Fruit fly (Drosophila melanogaster) whole organism, pupa: Measurements from ENCODE around the gene Cyp313a5.

Experiments
- CG10348 ChIP-seq: fragments of 200-800 bp; sonication (Bioruptor generic); IDR thresholded peaks from 2 replicates; pipeline ENCODE4 v1.3.6; 2022; ENCODE audit warnings: missing biosample characterization, missing genetic modification characterization
- CG12605 ChIP-seq: fragments of 200-800 bp; sonication (Bioruptor generic); IDR thresholded peaks from 2 replicates; pipeline ENCODE4 v1.3.6; 2022; ENCODE audit warnings: missing biosample characterization, missing genetic modification characterization
- CG13204 ChIP-seq: fragments of 200-800 bp; sonication (Bioruptor generic); optimal IDR thresholded peaks from 2 replicates; lab custom pipeline; 2018; ENCODE audit warnings: missing biosample characterization, mild to moderate bottlenecking, missing genetic modification characterization, moderate library complexity
- CG14655 ChIP-seq: fragments of 200-800 bp; sonication (Bioruptor generic); optimal IDR thresholded peaks from 3 replicates; lab custom pipeline; 2017; ENCODE audit warnings: mild to moderate bottlenecking, missing biosample characterization, missing genetic modification reagents, missing genetic modification characterization
- CG15710 ChIP-seq: fragments of 200-800 bp; sonication (Bioruptor generic); optimal IDR thresholded peaks from 2 replicates; lab custom pipeline; 2018; ENCODE audit warnings: missing biosample characterization, mild to moderate bottlenecking, missing genetic modification characterization, moderate library complexity
- CG17806 ChIP-seq: fragments of 200-800 bp; sonication (Bioruptor generic); optimal IDR thresholded peaks from 2 replicates; lab custom pipeline; 2018; ENCODE audit warnings: missing biosample characterization, mild to moderate bottlenecking, missing genetic modification characterization, moderate library complexity
- CG32121 ChIP-seq: fragments of 200-800 bp; sonication (Bioruptor generic); IDR thresholded peaks from 2 replicates; pipeline ENCODE4 v1.3.6; 2022; ENCODE audit warnings: missing biosample characterization, missing genetic modification characterization
- CG34367 ChIP-seq: fragments of 200-800 bp; sonication (Bioruptor generic); optimal IDR thresholded peaks from 2 replicates; lab custom pipeline; 2018; ENCODE audit warnings: missing biosample characterization, mild to moderate bottlenecking, missing genetic modification characterization
- CG4496 ChIP-seq: fragments of 200-800 bp; sonication (Bioruptor generic); IDR thresholded peaks from 3 replicates; pipeline ENCODE4 v1.3.6; 2022; ENCODE audit warnings: missing biosample characterization, missing genetic modification characterization
- CG8159 ChIP-seq: fragments of 200-800 bp; sonication (Bioruptor generic); optimal IDR thresholded peaks from 3 replicates; lab custom pipeline; 2018; ENCODE audit warnings: missing biosample characterization, mild to moderate bottlenecking, missing genetic modification characterization, moderate library complexity
- CG8301 ChIP-seq: fragments of 200-800 bp; sonication (Bioruptor generic); optimal IDR thresholded peaks from 2 replicates; lab custom pipeline; 2018; ENCODE audit warnings: missing biosample characterization, mild to moderate bottlenecking, missing genetic modification characterization
- CG9948 ChIP-seq: fragments of 200-800 bp; sonication (Bioruptor generic); optimal IDR thresholded peaks from 2 replicates; lab custom pipeline; 2018; ENCODE audit warnings: missing biosample characterization, mild to moderate bottlenecking, missing genetic modification characterization, moderate library complexity
- D1 ChIP-seq: fragments of 200-800 bp; sonication (Bioruptor generic); optimal IDR thresholded peaks from 2 replicates; lab custom pipeline; 2018; ENCODE audit warnings: missing biosample characterization, mild to moderate bottlenecking, missing genetic modification characterization, moderate library complexity
- EcR ChIP-seq: fragments of 200-800 bp; sonication (Bioruptor generic); optimal IDR thresholded peaks from 3 replicates; lab custom pipeline; 2019; ENCODE audit warnings: missing biosample characterization, missing genetic modification characterization, mild to moderate bottlenecking, moderate library complexity, missing genetic modification reagents
- Ets98B ChIP-seq: fragments of 200-800 bp; sonication (Bioruptor generic); IDR thresholded peaks from 2 replicates; pipeline ENCODE4 v1.3.6; 2022; ENCODE audit warnings: missing biosample characterization, missing genetic modification characterization
- Pif1A ChIP-seq: fragments of 200-800 bp; sonication (Bioruptor generic); optimal IDR thresholded peaks from 3 replicates; lab custom pipeline; 2016; ENCODE audit warnings: missing biosample characterization, missing genetic modification characterization
- Pif1B ChIP-seq: fragments of 200-800 bp; sonication (Bioruptor generic); optimal IDR thresholded peaks from 3 replicates; lab custom pipeline; 2016; ENCODE audit warnings: missing biosample characterization, missing genetic modification characterization
- Snoo ChIP-seq: fragments of 200-800 bp; sonication (Bioruptor generic); optimal IDR thresholded peaks from 3 replicates; lab custom pipeline; 2017; ENCODE audit warnings: missing biosample characterization, mild to moderate bottlenecking, missing genetic modification characterization, inconsistent platforms
- fd96Ca ChIP-seq: fragments of 200-800 bp; sonication (Bioruptor generic); IDR thresholded peaks from 3 replicates; pipeline ENCODE4 v1.3.6; 2022; ENCODE audit warnings: missing biosample characterization, missing genetic modification characterization
- gl ChIP-seq: fragments of 200-800 bp; sonication (Bioruptor generic); optimal IDR thresholded peaks from 2 replicates; lab custom pipeline; 2018; ENCODE audit warnings: missing biosample characterization, mild to moderate bottlenecking, missing genetic modification characterization
- rn ChIP-seq: fragments of 200-800 bp; sonication (Bioruptor generic); IDR thresholded peaks from 2 replicates; pipeline ENCODE4 v1.3.6; 2022; ENCODE audit warnings: missing biosample characterization, missing genetic modification characterization

Cyp313a5 gene

DNA sequence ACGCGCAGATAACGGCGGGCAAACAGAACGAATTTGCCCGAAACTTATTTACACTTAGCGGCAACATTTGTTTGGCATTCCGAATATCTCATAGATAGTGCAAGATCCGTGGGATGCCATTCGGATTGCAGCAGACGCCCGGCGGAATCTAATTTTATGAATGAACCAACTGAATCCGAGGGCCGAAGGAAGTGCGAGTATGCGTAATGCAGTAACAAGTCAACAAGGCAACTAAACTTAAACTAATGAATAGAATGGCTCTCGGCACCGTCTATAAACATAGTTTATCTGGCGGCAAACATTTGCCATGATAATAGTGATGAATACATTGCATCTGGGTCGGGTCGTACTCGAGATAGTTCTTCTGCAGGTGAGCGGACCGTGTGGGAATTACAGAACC lies 15.7 kb upstream of the Cyp313a5 start:
- TF ChIP-seq gl (tag; lab: Kevin White, UChicago) (no peak), Pif1A (GFP tag; lab: Kevin White, UChicago) (no peak), D1 (tag; lab: Kevin White, UChicago) (no peak), CG8301 (tag; lab: Kevin White, UChicago) (no peak), CG14655 (GFP tag; lab: Kevin White, UChicago) (no peak), CG4496 (GFP tag; lab: Robert Waterston, UW) (no peak)

- TF ChIP-seq CG9948 (no peak), Ets98B (GFP tag; lab: Robert Waterston, UW) (no peak), CG12605 (GFP tag; lab: Robert Waterston, UW) (no peak), gl (tag; lab: Kevin White, UChicago) (no peak), CG8301 (tag; lab: Kevin White, UChicago) (no peak), CG32121 (no peak), CG17806 (tag; lab: Kevin White, UChicago) (no peak), CG13204 (GFP tag; lab: Kevin White, UChicago) (no peak), CG34367 (tag; lab: Kevin White, UChicago) (no peak), rn (GFP tag; lab: Robert Waterston, UW) (no peak), CG14655 (GFP tag; lab: Kevin White, UChicago) (no peak), fd96Ca (GFP tag; lab: Robert Waterston, UW) (no peak), Pif1A (GFP tag; lab: Kevin White, UChicago) (no peak)
- TF ChIP-seq, all 21 proteins: peak for 0
Observed at dm6 chr3R:12248243-12248642, 13.8 kb upstream of the Cyp313a5 start.

DNA sequence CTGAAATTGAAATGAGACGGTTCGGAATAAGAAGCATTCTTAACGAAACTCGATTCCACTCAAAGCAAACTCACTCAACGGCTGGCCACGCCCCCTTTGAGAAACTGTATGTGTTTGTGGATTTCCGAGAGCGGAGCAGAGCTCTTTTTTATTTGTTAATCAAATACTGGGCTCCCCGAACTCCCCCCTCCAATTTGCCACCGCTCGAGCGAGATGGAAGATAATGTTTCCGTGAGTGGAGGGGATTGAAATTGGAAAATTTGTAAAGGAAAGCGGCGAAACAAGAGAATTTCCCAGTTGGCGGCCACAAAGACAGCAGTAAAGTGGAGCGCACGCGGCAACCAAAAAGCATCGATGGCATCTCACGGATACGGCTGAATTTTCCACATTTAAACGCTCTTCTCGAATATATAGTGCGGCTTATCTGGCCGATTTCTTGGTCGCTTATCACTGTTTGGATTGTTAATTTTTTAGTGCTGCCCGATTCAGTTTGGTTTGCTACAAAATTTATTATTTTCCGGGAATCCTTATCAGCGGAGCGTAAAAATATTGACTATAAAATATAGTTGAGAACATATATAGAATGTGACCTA lies 10.1 kb upstream of the Cyp313a5 start:
- TF ChIP-seq fd96Ca (GFP tag; lab: Robert Waterston, UW), result peak; percentile 52; the same call in 1 of the 3 replicates
- TF ChIP-seq Pif1A (GFP tag; lab: Kevin White, UChicago), result no peak
- TF ChIP-seq EcR (GFP tag; lab: Kevin White, UChicago), result no peak
- TF ChIP-seq CG4496 (GFP tag; lab: Robert Waterston, UW), result peak; percentile 31; the same call in 1 of the 3 replicates
- TF ChIP-seq CG10348 (GFP tag; lab: Robert Waterston, UW), result no peak
- no peak; the same call in 1 of the 2 replicates for TF ChIP-seq Ets98B (GFP tag; lab: Robert Waterston, UW)
- TF ChIP-seq CG17806 (tag; lab: Kevin White, UChicago), result no peak
- peak; percentile 16 for TF ChIP-seq CG13204 (GFP tag; lab: Kevin White, UChicago)
- TF ChIP-seq, all 21 proteins: peak for 3

DNA sequence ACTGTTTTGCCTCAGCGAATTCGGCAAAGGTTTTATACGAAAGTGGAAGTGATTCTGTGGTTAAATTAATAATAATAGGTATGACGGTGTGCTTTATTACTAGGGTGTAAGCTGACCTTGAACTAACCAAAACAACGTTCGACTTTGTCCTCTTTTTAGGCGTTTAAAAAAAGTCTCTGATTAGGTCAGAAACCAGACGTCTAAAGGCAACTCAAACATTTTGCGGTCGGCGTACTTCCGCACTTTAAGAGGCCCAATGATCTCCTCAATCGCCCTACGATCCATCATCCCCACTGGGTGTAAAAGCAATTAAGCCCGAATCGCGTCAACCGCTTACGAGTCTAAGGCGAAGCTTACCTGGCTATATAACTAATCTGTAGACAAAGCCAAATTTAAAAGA lies 4.7 kb upstream of the Cyp313a5 start, which contains the start of gene Cyp313a3:
Cyp313a3 (minus strand) TSS at position 101 of the 400 bp plus-strand sequence.
- no peak for TF ChIP-seq CG8301 (tag; lab: Kevin White, UChicago)
- no peak for TF ChIP-seq EcR (GFP tag; lab: Kevin White, UChicago)

dm6 chr3R:12236804-12237203 lies 2.3 kb upstream of the Cyp313a5 start, which contains the start of gene Cyp313a2:
TSS of gene Cyp313a2 (minus strand) at chr3R:12236904.
- TF ChIP-seq EcR (GFP tag; lab: Kevin White, UChicago) (no peak), CG10348 (GFP tag; lab: Robert Waterston, UW) (no peak), rn (GFP tag; lab: Robert Waterston, UW) (no peak), CG12605 (GFP tag; lab: Robert Waterston, UW) (no peak), CG8159 (no peak), fd96Ca (GFP tag; lab: Robert Waterston, UW) (no peak), CG32121 (no peak), CG17806 (tag; lab: Kevin White, UChicago) (no peak), CG14655 (GFP tag; lab: Kevin White, UChicago) (no peak), CG15710 (no peak)
- TF ChIP-seq, all 21 proteins: peak for 0

- TF ChIP-seq Ets98B (GFP tag; lab: Robert Waterston, UW) (no peak), EcR (GFP tag; lab: Kevin White, UChicago) (no peak), CG14655 (GFP tag; lab: Kevin White, UChicago) (no peak), Pif1B (GFP tag; lab: Kevin White, UChicago) (no peak), CG17806 (tag; lab: Kevin White, UChicago) (no peak), CG12605 (GFP tag; lab: Robert Waterston, UW) (no peak), CG8159 (no peak), CG15710 (no peak), CG13204 (GFP tag; lab: Kevin White, UChicago) (no peak), CG8301 (tag; lab: Kevin White, UChicago) (no peak), CG10348 (GFP tag; lab: Robert Waterston, UW) (no peak), gl (tag; lab: Kevin White, UChicago) (no peak), fd96Ca (GFP tag; lab: Robert Waterston, UW) (no peak), CG34367 (tag; lab: Kevin White, UChicago) (no peak), rn (GFP tag; lab: Robert Waterston, UW) (no peak), CG9948 (no peak)
Observed at dm6 chr3R:12232629-12233028, 1.9 kb downstream of the Cyp313a5 start, which contains the start of gene Pglym87. TSS of gene Pglym87 (minus strand) at chr3R:12232729.

dm6 chr3R:12229113-12229512 lies 5.4 kb downstream of the Cyp313a5 start, which contains the start of gene CG3916:
TSS of gene CG3916 (plus strand) at chr3R:12229413.
- TF ChIP-seq CG12605 (GFP tag; lab: Robert Waterston, UW) (no peak), fd96Ca (GFP tag; lab: Robert Waterston, UW) (no peak), Pif1B (GFP tag; lab: Kevin White, UChicago) (no peak), CG34367 (tag; lab: Kevin White, UChicago) (no peak), Pif1A (GFP tag; lab: Kevin White, UChicago) (no peak), CG4496 (GFP tag; lab: Robert Waterston, UW) (no peak), Ets98B (GFP tag; lab: Robert Waterston, UW) (no peak), CG14655 (GFP tag; lab: Kevin White, UChicago) (no peak), Snoo (no peak), CG13204 (GFP tag; lab: Kevin White, UChicago) (no peak), CG8301 (tag; lab: Kevin White, UChicago) (no peak), CG10348 (GFP tag; lab: Robert Waterston, UW) (no peak), CG32121 (no peak), CG8159 (no peak)
